Worm (Caenorhabditis elegans) whole organism, mixed stage, embryonic: ENCODE results near the gene C01B10.44.

ENCODE experiments used
- M03D4.4 ChIP-seq: sonication (generic microtip); optimal IDR thresholded peaks from 2 replicates; lab custom pipeline; 2017; ENCODE audit warnings: mild to moderate bottlenecking, missing genetic modification characterization, missing compliant biosample characterization
- bed-3 ChIP-seq: fragments of 200-800 bp; sonication (Bioruptor generic); optimal IDR thresholded peaks from 3 replicates; lab custom pipeline; 2018; ENCODE audit warnings: mild to moderate bottlenecking, missing genetic modification characterization, moderate library complexity, missing compliant biosample characterization
- blmp-1 ChIP-seq: fragments of 150-350 bp; optimal IDR thresholded peaks from 2 replicates; lab custom pipeline; 2014; ENCODE audit warnings: missing biosample characterization, missing genetic modification characterization
- ceh-39 ChIP-seq: fragments of 150-350 bp; optimal IDR thresholded peaks from 2 replicates; lab custom pipeline; 2014; ENCODE audit warnings: missing biosample characterization, missing genetic modification characterization
- ceh-43 ChIP-seq: fragments of 200-800 bp; sonication (Bioruptor generic); optimal IDR thresholded peaks from 2 replicates; lab custom pipeline; 2018; ENCODE audit warnings: mild to moderate bottlenecking, missing genetic modification characterization, moderate library complexity, missing compliant biosample characterization
- ceh-83 ChIP-seq: fragments of 200-800 bp; sonication (Bioruptor generic); optimal IDR thresholded peaks from 2 replicates; lab custom pipeline; 2018; ENCODE audit warnings: mild to moderate bottlenecking, missing genetic modification characterization, missing compliant biosample characterization
- ces-1 ChIP-seq: fragments of 150-350 bp; optimal IDR thresholded peaks from 2 replicates; lab custom pipeline; 2014; ENCODE audit warnings: missing biosample characterization, missing genetic modification reagents, missing genetic modification characterization
- drap-1 ChIP-seq: fragments of 200-800 bp; sonication (Bioruptor generic); optimal IDR thresholded peaks from 3 replicates; lab custom pipeline; 2018; ENCODE audit warnings: mild to moderate bottlenecking, missing genetic modification characterization, missing compliant biosample characterization
- elt-1 ChIP-seq: sonication (generic microtip); optimal IDR thresholded peaks from 2 replicates; lab custom pipeline; 2017; ENCODE audit warnings: missing genetic modification characterization, mild to moderate bottlenecking, missing compliant biosample characterization, antibody characterized with exemption, moderate library complexity, borderline replicate concordance; ENCODE audit not compliant: insufficient read depth
- elt-3 ChIP-seq: fragments of 150-350 bp; optimal IDR thresholded peaks from 2 replicates; lab custom pipeline; 2014; ENCODE audit warnings: missing biosample characterization, missing genetic modification characterization
- flh-1 ChIP-seq: fragments of 200-800 bp; sonication (Bioruptor generic); optimal IDR thresholded peaks from 2 replicates; lab custom pipeline; 2018; ENCODE audit warnings: mild to moderate bottlenecking, missing genetic modification characterization, moderate library complexity, missing compliant biosample characterization
- ham-2 ChIP-seq: fragments of 200-800 bp; sonication (Bioruptor generic); optimal IDR thresholded peaks from 2 replicates; lab custom pipeline; 2018; ENCODE audit warnings: mild to moderate bottlenecking, missing genetic modification characterization, missing compliant biosample characterization
- hlh-1 ChIP-seq: fragments of 150-350 bp; optimal IDR thresholded peaks from 2 replicates; lab custom pipeline; 2014; ENCODE audit warnings: missing biosample characterization, missing genetic modification reagents, missing genetic modification characterization
- lin-13 ChIP-seq: fragments of 150-350 bp; optimal IDR thresholded peaks from 2 replicates; lab custom pipeline; 2014; ENCODE audit warnings: missing biosample characterization, missing genetic modification characterization
- lsy-2 ChIP-seq: fragments of 150-350 bp; optimal IDR thresholded peaks from 2 replicates; lab custom pipeline; 2014; ENCODE audit warnings: missing biosample characterization, missing genetic modification characterization
- mep-1 ChIP-seq: fragments of 150-350 bp; optimal IDR thresholded peaks from 2 replicates; lab custom pipeline; 2017; ENCODE audit warnings: missing biosample characterization, missing genetic modification reagents, missing genetic modification characterization, inconsistent platforms
- nhr-12 ChIP-seq: fragments of 150-350 bp; optimal IDR thresholded peaks from 2 replicates; lab custom pipeline; 2014; ENCODE audit warnings: missing biosample characterization, missing genetic modification characterization
- nhr-2 ChIP-seq: fragments of 150-350 bp; optimal IDR thresholded peaks from 2 replicates; lab custom pipeline; 2014; ENCODE audit warnings: missing biosample characterization, missing genetic modification characterization
- nhr-237 ChIP-seq: fragments of 150-350 bp; optimal IDR thresholded peaks from 2 replicates; lab custom pipeline; 2014; ENCODE audit warnings: missing biosample characterization, missing genetic modification characterization
- nhr-28 ChIP-seq: fragments of 150-350 bp; optimal IDR thresholded peaks from 2 replicates; lab custom pipeline; 2014; ENCODE audit warnings: missing biosample characterization, missing genetic modification characterization
- nhr-76 ChIP-seq: sonication (generic microtip); optimal IDR thresholded peaks from 2 replicates; lab custom pipeline; 2017; ENCODE audit warnings: missing biosample characterization, missing genetic modification characterization
- pha-4 ChIP-seq: fragments of 150-350 bp; optimal IDR thresholded peaks from 2 replicates; lab custom pipeline; 2018; ENCODE audit warnings: missing biosample characterization, missing genetic modification reagents, missing genetic modification characterization
- sem-2 ChIP-seq: fragments of 200-800 bp; sonication (Bioruptor generic); optimal IDR thresholded peaks from 2 replicates; lab custom pipeline; 2018; ENCODE audit warnings: mild to moderate bottlenecking, missing genetic modification characterization, missing compliant biosample characterization
- snpc-4 ChIP-seq: fragments of 150-350 bp; optimal IDR thresholded peaks from 2 replicates; lab custom pipeline; 2014; ENCODE audit warnings: missing biosample characterization, missing genetic modification characterization
- unc-120 ChIP-seq: sonication (generic microtip); optimal IDR thresholded peaks from 2 replicates; lab custom pipeline; 2017; ENCODE audit warnings: missing genetic modification characterization, missing compliant biosample characterization; ENCODE audit not compliant: poor library complexity, severe bottlenecking
- unc-39 ChIP-seq: fragments of 150-350 bp; optimal IDR thresholded peaks from 2 replicates; lab custom pipeline; 2014; ENCODE audit warnings: missing biosample characterization, missing genetic modification characterization
- unc-62 ChIP-seq: fragments of 150-350 bp; optimal IDR thresholded peaks from 2 replicates; lab custom pipeline; 2014; ENCODE audit warnings: missing biosample characterization, missing genetic modification reagents, missing genetic modification characterization
- zip-8 ChIP-seq: fragments of 150-350 bp; optimal IDR thresholded peaks from 2 replicates; lab custom pipeline; 2014; ENCODE audit warnings: missing biosample characterization, missing genetic modification characterization
- ztf-11 ChIP-seq: fragments of 150-350 bp; optimal IDR thresholded peaks from 2 replicates; lab custom pipeline; 2014; ENCODE audit warnings: missing biosample characterization, missing genetic modification characterization

C01B10.44 gene

DNA sequence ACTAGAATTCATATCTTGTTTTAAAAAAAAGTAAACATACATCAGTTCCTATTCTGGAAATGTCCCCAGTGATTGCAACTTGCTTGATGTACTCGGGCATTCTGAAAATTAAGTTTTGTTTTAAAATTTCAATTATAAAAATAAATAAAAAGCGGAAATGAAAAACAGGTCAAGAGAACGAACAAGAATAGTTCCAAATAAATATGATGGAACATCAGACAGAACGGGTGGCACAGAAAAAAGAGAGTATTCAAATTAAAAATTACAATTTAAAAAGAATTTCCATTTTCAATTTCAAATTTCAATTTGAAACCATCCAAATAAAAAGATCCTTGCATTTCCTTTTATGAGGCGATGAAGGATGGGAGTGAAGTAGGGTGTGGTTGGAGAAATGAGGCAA, 2.2 kb upstream of the C01B10.44 start, which contains the start of gene C01B10.3:
C01B10.3 (minus strand) TSS at position 101 of the 400 bp plus-strand sequence.
- TF ChIP-seq zip-8 (tag; lab: Kevin White, UChicago) (no peak), drap-1 (GFP tag; lab: Kevin White, UChicago) (no peak), lsy-2 (no peak), lin-13 (tag; lab: Kevin White, UChicago) (no peak), unc-120 (tag; lab: Kevin White, UChicago) (no peak), hlh-1 (tag; lab: Kevin White, UChicago) (no peak), unc-62 (GFP tag; lab: Kevin White, UChicago) (no peak), pha-4 (no peak), nhr-237 (tag; lab: Kevin White, UChicago) (no peak), ztf-11 (tag; lab: Kevin White, UChicago) (no peak), elt-3 (tag; lab: Kevin White, UChicago) (no peak), M03D4.4 (no peak), unc-39 (tag; lab: Kevin White, UChicago) (no peak), nhr-76 (tag; lab: Kevin White, UChicago) (no peak)

- no peak for TF ChIP-seq nhr-76 (tag; lab: Kevin White, UChicago)
- TF ChIP-seq, all 35 proteins: peak for 0
Measured at ce11 chrIV:6622142-6622541, 1.3 kb upstream of the C01B10.44 start.

DNA sequence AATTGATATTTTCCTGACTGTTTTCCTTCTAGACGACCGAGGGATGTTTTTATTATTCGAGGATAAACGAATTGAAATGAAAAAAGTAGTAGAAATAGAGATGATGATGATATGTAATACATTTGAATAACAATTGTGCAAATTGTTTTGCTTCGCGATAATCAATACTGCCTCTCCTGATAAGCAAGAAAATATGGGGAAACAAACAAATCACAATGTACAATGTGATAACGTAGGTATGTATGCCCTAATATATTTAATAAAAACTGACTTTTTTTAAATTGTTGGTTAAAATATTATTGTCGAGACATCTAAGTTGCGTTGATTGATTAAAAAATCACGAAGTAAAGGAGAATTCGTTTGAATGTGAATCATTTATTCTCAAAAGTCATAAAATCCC, 4.3 kb downstream of the C01B10.44 start, which contains the start of gene cest-5.2:
cest-5.2 (minus strand) TSS at position 128 of the 400 bp plus-strand sequence.
- TF ChIP-seq bed-3 (GFP tag; lab: Kevin White, UChicago) (no peak), ztf-11 (tag; lab: Kevin White, UChicago) (no peak), sem-2 (GFP tag; lab: Kevin White, UChicago) (no peak), nhr-2 (tag; lab: Kevin White, UChicago) (no peak), elt-1 (no peak), ceh-39 (no peak), lsy-2 (no peak), hlh-1 (tag; lab: Kevin White, UChicago) (no peak), pha-4 (no peak), nhr-12 (tag; lab: Kevin White, UChicago) (no peak), blmp-1 (tag; lab: Kevin White, UChicago) (no peak), flh-1 (GFP tag; lab: Kevin White, UChicago) (no peak), nhr-28 (tag; lab: Kevin White, UChicago) (no peak), unc-120 (tag; lab: Kevin White, UChicago) (no peak), ces-1 (GFP tag; lab: Kevin White, UChicago) (no peak), nhr-237 (tag; lab: Kevin White, UChicago) (no peak)
- TF ChIP-seq, all 35 proteins: peak for 0

ce11 chrIV:6631704-6632272, 8.3 kb downstream of the C01B10.44 start, which contains the start of the genes cest-5.1 and C01B10.9:
Gene cest-5.1 (minus strand): TSS chrIV:6631754.
Gene C01B10.9 (plus strand): TSS chrIV:6632222.
- peak; percentile 44 for TF ChIP-seq ces-1 (GFP tag; lab: Kevin White, UChicago)
- TF ChIP-seq ceh-83 (GFP tag; lab: Kevin White, UChicago): no peak
- peak; percentile 40 for TF ChIP-seq lsy-2
- TF ChIP-seq, all 35 proteins: peak for 2

ce11 chrIV:6634789-6635188, 11.3 kb downstream of the C01B10.44 start, which contains the start of gene metl-13:
Gene metl-13 (plus strand): TSS chrIV:6635089.
- TF ChIP-seq lin-13 (tag; lab: Kevin White, UChicago): no peak
- no peak for TF ChIP-seq flh-1 (GFP tag; lab: Kevin White, UChicago)
- TF ChIP-seq nhr-237 (tag; lab: Kevin White, UChicago): no peak
- no peak for TF ChIP-seq ces-1 (GFP tag; lab: Kevin White, UChicago)
- no peak for TF ChIP-seq ceh-43 (GFP tag; lab: Kevin White, UChicago)
- TF ChIP-seq ceh-83 (GFP tag; lab: Kevin White, UChicago): no peak
- TF ChIP-seq nhr-76 (tag; lab: Kevin White, UChicago): no peak
- no peak for TF ChIP-seq ztf-11 (tag; lab: Kevin White, UChicago)
- no peak for TF ChIP-seq zip-8 (tag; lab: Kevin White, UChicago)
- TF ChIP-seq hlh-1 (tag; lab: Kevin White, UChicago): no peak
- no peak for TF ChIP-seq mep-1 (tag; lab: Kevin White, UChicago)
- TF ChIP-seq lsy-2: no peak
- no peak for TF ChIP-seq snpc-4
- TF ChIP-seq nhr-28 (tag; lab: Kevin White, UChicago): no peak
- no peak for TF ChIP-seq ham-2 (GFP tag; lab: Kevin White, UChicago)
- no peak for TF ChIP-seq unc-62 (GFP tag; lab: Kevin White, UChicago)
